Fruit fly (Drosophila melanogaster): Measurements from ENCODE around the gene Lk.

The Lk gene

dm6 chr3L:14555052-14555451 lies 5.5 kb downstream of the Lk start:
- TF ChIP-seq BEAF-32 (GFP tag; optimal IDR thresholded peaks at IDR 0.05) (peak; percentile 21), pfk (GFP tag; optimal IDR thresholded peaks at IDR 0.05) (peak; percentile 47), CG34376 (GFP tag; optimal IDR thresholded peaks at IDR 0.05) (peak; percentile 53), bbx (GFP tag; IDR thresholded peaks at IDR 0.05; ENCODE audit: partially characterized antibody) (peak; percentile 43; the same call in 1 of the 2 replicates), insv (GFP tag; optimal IDR thresholded peaks at IDR 0.05) (peak in 1 of 2 experiments; percentile 29), CG31441 (GFP tag; IDR thresholded peaks at IDR 0.05) (peak; percentile 42; the same call in 1 of the 2 replicates), Dref (GFP tag; IDR thresholded peaks at IDR 0.05) (no peak), gsb-n (tag; optimal IDR thresholded peaks at IDR 0.05) (peak; percentile 17), Vsx1 (GFP tag; optimal IDR thresholded peaks at IDR 0.05) (peak; percentile 75), CG4617 (GFP tag; optimal IDR thresholded peaks at IDR 0.05; ENCODE audit: borderline replicate concordance) (no peak), pros (GFP tag; optimal IDR thresholded peaks at IDR 0.05) (peak; percentile 15), CG6791 (GFP tag; IDR thresholded peaks at IDR 0.05; ENCODE audit: partially characterized antibody) (no peak), dmrt11E (tag; optimal IDR thresholded peaks at IDR 0.05) (peak; percentile 21), Poxn (GFP tag; IDR thresholded peaks at IDR 0.05) (no peak), unpg (GFP tag; optimal IDR thresholded peaks at IDR 0.05) (peak; percentile 4), Camta (GFP tag; optimal IDR thresholded peaks at IDR 0.05) (no peak), CG18764 (GFP tag; optimal IDR thresholded peaks at IDR 0.05) (no peak), zfh2 (GFP tag; optimal IDR thresholded peaks at IDR 0.05) (no peak), CG10267 (tag; optimal IDR thresholded peaks at IDR 0.05) (peak; percentile 5), CG13424 (tag; optimal IDR thresholded peaks at IDR 0.05) (peak; percentile 37), oc (tag; optimal IDR thresholded peaks at IDR 0.05) (peak; percentile 25), mld (GFP tag; IDR thresholded peaks at IDR 0.05; ENCODE audit: partially characterized antibody) (no peak), CTCF (GFP tag; optimal IDR thresholded peaks at IDR 0.05) (peak; percentile 16), Sox102F (GFP tag; optimal IDR thresholded peaks at IDR 0.05) (peak; percentile 11), CG12155 (GFP tag; optimal IDR thresholded peaks at IDR 0.05) (peak; percentile 11), eve (GFP tag; optimal IDR thresholded peaks at IDR 0.05) (peak in 1 of 2 experiments; percentile 44), CG17359 (tag; optimal IDR thresholded peaks at IDR 0.05) (peak; percentile 52), eyg (GFP tag; optimal IDR thresholded peaks at IDR 0.05) (no peak), so (GFP tag; IDR thresholded peaks at IDR 0.05) (0 out of 3 replicates have a peak, but pooled peaks have one; percentile 50), CG18599 (GFP tag; optimal IDR thresholded peaks at IDR 0.05) (peak; percentile 51), CG4820 (GFP tag; optimal IDR thresholded peaks at IDR 0.05) (no peak), chn (GFP tag; optimal IDR thresholded peaks at IDR 0.05) (no peak), Awh (GFP tag; IDR thresholded peaks at IDR 0.05) (0 out of 2 replicates have a peak, but pooled peaks have one; percentile 49), lov (optimal IDR thresholded peaks at IDR 0.05) (no peak), lov (GFP tag; IDR thresholded peaks at IDR 0.05) (no peak), CG17568 (GFP tag; optimal IDR thresholded peaks at IDR 0.05) (peak; percentile 58), Adf1 (GFP tag; IDR thresholded peaks at IDR 0.05) (no peak), sima (GFP tag; optimal IDR thresholded peaks at IDR 0.05) (no peak), ac (GFP tag; optimal IDR thresholded peaks at IDR 0.05) (peak; percentile 54), CG15601 (tag; optimal IDR thresholded peaks at IDR 0.05) (peak; percentile 65), CG17361 (GFP tag; IDR thresholded peaks at IDR 0.05) (0 out of 3 replicates have a peak, but pooled peaks have one; percentile 32), CG17186 (GFP tag; optimal IDR thresholded peaks at IDR 0.05) (no peak), CrebB (tag; optimal IDR thresholded peaks at IDR 0.05) (peak; percentile 66), CG3847 (GFP tag; IDR thresholded peaks at IDR 0.05) (peak; percentile 16; the same call in 1 of the 2 replicates), seq (GFP tag; IDR thresholded peaks at IDR 0.05) (0 out of 2 replicates have a peak, but pooled peaks have one; percentile 38), CG11456 (GFP tag; IDR thresholded peaks at IDR 0.05) (no peak), dmrt99B (tag; optimal IDR thresholded peaks at IDR 0.05) (peak; percentile 42), kah (GFP tag; optimal IDR thresholded peaks at IDR 0.05) (peak; percentile 46), tap (tag; optimal IDR thresholded peaks at IDR 0.05) (peak; percentile 2), schlank (tag; optimal IDR thresholded peaks at IDR 0.05) (peak; percentile 16)
